Worm (Caenorhabditis elegans) whole organism, L4 larva: ENCODE data around the gene C25G6.3.
A peak's percentile ranks its signal among the peaks of the same experiment; 100 is the strongest.

ENCODE experiments used
- R02D3.7 ChIP-seq: fragments of 150-350 bp; sonication (generic microtip); optimal IDR thresholded peaks from 3 replicates; lab custom pipeline; 2014; ENCODE audit warnings: missing biosample characterization, missing genetic modification characterization
- Y5F2A.4 ChIP-seq: fragments of 200-800 bp; sonication (Bioruptor generic); optimal IDR thresholded peaks from 2 replicates; lab custom pipeline; 2018; ENCODE audit warnings: mild to moderate bottlenecking, missing genetic modification characterization, missing compliant biosample characterization
- aha-1 ChIP-seq: fragments of 150-350 bp; peaks from one replicate; lab custom pipeline; 2014; ENCODE audit warnings: missing biosample characterization, missing genetic modification characterization
- ceh-28 ChIP-seq: fragments of 150-350 bp; optimal IDR thresholded peaks from 2 replicates; lab custom pipeline; 2014; ENCODE audit warnings: missing biosample characterization, missing genetic modification reagents, missing genetic modification characterization
- ceh-32 ChIP-seq: sonication (generic microtip); optimal IDR thresholded peaks from 2 replicates; lab custom pipeline; 2016; ENCODE audit warnings: mild to moderate bottlenecking, missing genetic modification characterization, missing compliant biosample characterization; ENCODE audit not compliant: poor library complexity
- ces-1 ChIP-seq: fragments of 150-350 bp; sonication (generic microtip); optimal IDR thresholded peaks from 4 replicates; lab custom pipeline; 2014; ENCODE audit warnings: missing biosample characterization, missing genetic modification reagents, missing genetic modification characterization
- ctbp-1 ChIP-seq: fragments of 200-800 bp; sonication (Bioruptor generic); IDR thresholded peaks from 2 replicates; pipeline ENCODE4 v1.3.6; 2022; ENCODE audit warnings: missing genetic modification reagents, missing genetic modification characterization, missing compliant biosample characterization
- daf-8 ChIP-seq: fragments of 200-800 bp; sonication (Bioruptor generic); IDR thresholded peaks from 2 replicates; pipeline ENCODE4 v1.3.6; 2022; ENCODE audit warnings: missing genetic modification characterization, missing compliant biosample characterization
- dpl-1 ChIP-seq: fragments of 150-350 bp; optimal IDR thresholded peaks from 2 replicates; lab custom pipeline; 2014; ENCODE audit warnings: missing biosample characterization, missing genetic modification reagents, missing genetic modification characterization
- dve-1 ChIP-seq: sonication (generic microtip); optimal IDR thresholded peaks from 2 replicates; lab custom pipeline; 2017; ENCODE audit warnings: antibody characterized with exemption, mild to moderate bottlenecking, missing genetic modification characterization, missing compliant biosample characterization; ENCODE audit not compliant: insufficient read depth
- egl-43 ChIP-seq: fragments of 200-800 bp; sonication (Bioruptor generic); IDR thresholded peaks from 2 replicates; pipeline ENCODE4 v1.3.6; 2022; ENCODE audit warnings: missing genetic modification reagents, missing genetic modification characterization, missing compliant biosample characterization
- fkh-10 ChIP-seq: fragments of 150-350 bp; optimal IDR thresholded peaks from 2 replicates; lab custom pipeline; 2014; ENCODE audit warnings: missing biosample characterization, missing genetic modification reagents, missing genetic modification characterization
- fos-1 ChIP-seq: fragments of 150-350 bp; optimal IDR thresholded peaks from 2 replicates; lab custom pipeline; 2014; ENCODE audit warnings: missing biosample characterization, missing genetic modification characterization
- gei-8 ChIP-seq: fragments of 200-800 bp; sonication (Bioruptor generic); optimal IDR thresholded peaks from 2 replicates; lab custom pipeline; 2018; ENCODE audit warnings: mild to moderate bottlenecking, missing genetic modification characterization, missing compliant biosample characterization
- hlh-30 ChIP-seq: sonication (generic microtip); optimal IDR thresholded peaks from 2 replicates; lab custom pipeline; 2017; ENCODE audit warnings: antibody characterized with exemption, mild to moderate bottlenecking, missing genetic modification characterization, missing compliant biosample characterization; ENCODE audit not compliant: insufficient read depth
- lin-15B ChIP-seq: fragments of 150-350 bp; sonication (generic microtip); optimal IDR thresholded peaks from 3 replicates; lab custom pipeline; 2014; ENCODE audit warnings: missing biosample characterization, missing genetic modification characterization
- lin-29 ChIP-seq: fragments of 200-800 bp; sonication (Bioruptor generic); IDR thresholded peaks from 2 replicates; pipeline ENCODE4 v1.3.6; 2022; ENCODE audit warnings: missing genetic modification reagents, missing genetic modification characterization, missing compliant biosample characterization
- lin-38 ChIP-seq: fragments of 200-800 bp; sonication (Bioruptor generic); IDR thresholded peaks from 2 replicates; pipeline ENCODE4 v1.3.6; 2022; ENCODE audit warnings: missing genetic modification reagents, missing genetic modification characterization, missing compliant biosample characterization
- lir-3 ChIP-seq: sonication (generic microtip); optimal IDR thresholded peaks from 2 replicates; lab custom pipeline; 2016; ENCODE audit warnings: mild to moderate bottlenecking, missing genetic modification characterization, missing compliant biosample characterization
- mdl-1 ChIP-seq, 2 experiments: fragments of 150-350 bp in 1 of 2; sonication (generic microtip) in 1 of 2; optimal IDR thresholded peaks; 2 replicates each; lab custom pipeline; 2014 to 2017; ENCODE audit warnings: missing biosample characterization in 2 of 2, missing genetic modification characterization in 2 of 2
- mes-2 ChIP-seq: sonication (generic microtip); optimal IDR thresholded peaks from 2 replicates; lab custom pipeline; 2016; ENCODE audit warnings: missing genotype, mild to moderate bottlenecking, missing genetic modification characterization, missing compliant biosample characterization; ENCODE audit not compliant: poor library complexity, severe bottlenecking
- nhr-102 ChIP-seq: sonication (generic microtip); optimal IDR thresholded peaks from 2 replicates; lab custom pipeline; 2016; ENCODE audit warnings: mild to moderate bottlenecking, missing genetic modification characterization, moderate library complexity, missing compliant biosample characterization
- nhr-48 ChIP-seq: sonication (generic microtip); optimal IDR thresholded peaks from 2 replicates; lab custom pipeline; 2016; ENCODE audit warnings: mild to moderate bottlenecking, missing genetic modification characterization, missing compliant biosample characterization
- nhr-6 ChIP-seq: fragments of 150-350 bp; optimal IDR thresholded peaks from 2 replicates; lab custom pipeline; 2014; ENCODE audit warnings: missing biosample characterization, missing genetic modification characterization
- nhr-76 ChIP-seq: fragments of 150-350 bp; optimal IDR thresholded peaks from 2 replicates; lab custom pipeline; 2014; ENCODE audit warnings: missing biosample characterization, missing genetic modification characterization
- pha-4 ChIP-seq, 2 experiments: fragments of 150-350 bp in 1 of 2; fragments of 200-800 bp in 1 of 2; sonication (Bioruptor generic) in 1 of 2; IDR thresholded peaks in 1 of 2; optimal IDR thresholded peaks in 1 of 2; 2 replicates each; pipeline versions ENCODE4 v1.3.6 to Lab custom; 2014 to 2022; ENCODE audit warnings: missing genetic modification characterization in 2 of 2, missing genetic modification reagents in 2 of 2, missing biosample characterization in 1 of 2, missing compliant biosample characterization in 1 of 2
- pqm-1 ChIP-seq: sonication (generic microtip); optimal IDR thresholded peaks from 2 replicates; lab custom pipeline; 2017; ENCODE audit warnings: missing biosample characterization, missing genetic modification characterization
- saeg-2 ChIP-seq: fragments of 200-800 bp; sonication (Bioruptor generic); IDR thresholded peaks from 2 replicates; pipeline ENCODE4 v1.3.6; 2022; ENCODE audit warnings: missing genetic modification reagents, missing genetic modification characterization, missing compliant biosample characterization
- skn-1 ChIP-seq: fragments of 150-350 bp; optimal IDR thresholded peaks from 2 replicates; lab custom pipeline; 2014; ENCODE audit warnings: missing biosample characterization, missing genetic modification characterization
- snpc-4 ChIP-seq: fragments of 150-350 bp; optimal IDR thresholded peaks from 2 replicates; lab custom pipeline; 2014; ENCODE audit warnings: missing biosample characterization, missing genetic modification characterization
- unc-39 ChIP-seq: sonication (generic microtip); optimal IDR thresholded peaks from 2 replicates; lab custom pipeline; 2017; ENCODE audit warnings: missing biosample characterization, missing genetic modification characterization
- unc-62 ChIP-seq, 3 experiments: fragments of 150-350 bp in 1 of 3; sonication (generic microtip); optimal IDR thresholded peaks in 2 of 3; peaks in 1 of 3; 1 replicate in 1 of 3; 2 replicates in 2 of 3; lab custom pipeline; 2014 to 2017; ENCODE audit warnings: missing biosample characterization in 3 of 3, missing genetic modification characterization in 3 of 3, missing genetic modification reagents in 3 of 3, missing genotype in 1 of 3
- zag-1 ChIP-seq: fragments of 150-350 bp; optimal IDR thresholded peaks from 2 replicates; lab custom pipeline; 2014; ENCODE audit warnings: missing biosample characterization, missing genetic modification characterization
- zfp-2 ChIP-seq: sonication (generic microtip); optimal IDR thresholded peaks from 2 replicates; lab custom pipeline; 2016; ENCODE audit warnings: mild to moderate bottlenecking, missing genetic modification characterization, missing compliant biosample characterization
- ztf-7 ChIP-seq: fragments of 150-350 bp; optimal IDR thresholded peaks from 2 replicates; lab custom pipeline; 2014; ENCODE audit warnings: missing biosample characterization, missing genetic modification characterization

C25G6.3 gene

DNA sequence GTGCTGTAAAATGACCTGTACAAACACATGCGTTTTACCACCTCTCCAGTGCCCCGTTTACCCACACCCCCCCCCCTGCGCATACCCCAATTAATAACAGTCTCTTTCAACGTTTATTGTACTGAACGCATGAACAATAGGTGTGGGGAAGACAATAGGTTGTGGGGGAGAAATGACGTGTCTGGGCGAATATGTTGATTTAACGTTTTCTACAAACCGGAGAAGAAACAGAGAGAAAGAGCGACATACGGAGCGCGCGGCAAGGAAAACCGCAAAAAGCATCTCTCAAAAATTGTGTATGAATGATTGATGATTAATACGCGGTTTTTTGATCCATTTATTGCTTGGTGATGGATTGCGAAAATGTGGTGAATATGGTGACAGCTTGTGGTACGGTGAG, 14.9 kb downstream of the C25G6.3 start:
- TF ChIP-seq lin-38 (GFP tag; lab: Robert Waterston, UW) = no peak
- no peak for TF ChIP-seq nhr-76 (tag; lab: Kevin White, UChicago)
- TF ChIP-seq pha-4 (GFP tag; IDR thresholded peaks at IDR 0.05; lab: Robert Waterston, UW) = no peak
- TF ChIP-seq pha-4 (tag; optimal IDR thresholded peaks at IDR 0.05; lab: Kevin White, UChicago) = no peak
- TF ChIP-seq skn-1 (tag; lab: Kevin White, UChicago) = no peak
- TF ChIP-seq hlh-30 (tag; lab: Kevin White, UChicago) = no peak
- no peak for TF ChIP-seq Y5F2A.4 (GFP tag; lab: Kevin White, UChicago)
- no peak for TF ChIP-seq R02D3.7 (tag; lab: Kevin White, UChicago)
- TF ChIP-seq dve-1 = peak; percentile 1
- no peak for TF ChIP-seq gei-8 (GFP tag; lab: Kevin White, UChicago)
- peak; percentile 21 for TF ChIP-seq nhr-6

DNA sequence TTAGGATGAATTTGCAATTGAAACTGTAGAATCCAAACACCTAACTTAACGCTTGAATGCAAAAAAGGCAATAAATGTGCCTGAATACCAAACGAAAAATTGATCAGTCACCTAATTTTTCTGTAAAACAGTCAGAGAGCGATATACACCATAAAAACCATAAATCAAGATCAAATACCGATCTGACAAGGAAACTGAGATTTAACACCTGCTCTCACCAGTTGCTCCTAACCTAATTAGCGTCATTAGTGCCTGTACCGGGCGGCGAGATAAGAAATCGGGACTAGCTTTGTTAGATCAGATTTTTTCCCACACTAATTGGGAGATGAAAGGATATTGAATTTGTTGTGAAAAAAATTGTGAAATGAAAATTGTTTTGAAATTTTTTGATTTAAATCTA, 15.6 kb downstream of the C25G6.3 start:
- peak; percentile 75 for TF ChIP-seq aha-1 (tag; lab: Kevin White, UChicago)
- TF ChIP-seq zfp-2 = no peak

DNA sequence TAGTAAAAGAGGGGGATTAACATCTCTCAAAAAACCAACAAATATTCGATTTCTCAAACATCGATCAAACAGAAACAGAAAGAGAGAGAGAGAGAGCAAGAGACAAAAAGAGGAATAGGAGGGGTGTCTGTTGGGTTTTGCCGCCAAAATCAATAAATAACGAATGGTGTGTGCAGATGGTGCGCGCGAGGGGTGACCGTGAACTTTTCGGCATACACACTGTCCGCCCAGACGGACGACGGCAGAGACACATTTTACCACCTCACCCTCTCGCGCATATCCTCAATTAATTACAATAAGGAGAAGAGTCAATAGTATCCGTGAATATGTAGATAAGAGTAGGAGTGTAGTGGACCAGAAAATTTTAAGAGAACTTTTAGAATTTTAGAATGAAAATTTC, 16.3 kb downstream of the C25G6.3 start:
- peak; percentile 5 for TF ChIP-seq mes-2
- TF ChIP-seq nhr-102 (tag; lab: Kevin White, UChicago) = no peak
- TF ChIP-seq ztf-7 (tag; lab: Kevin White, UChicago) = no peak
- TF ChIP-seq nhr-6 = peak; percentile 29
- TF ChIP-seq unc-62 (GFP tag; optimal IDR thresholded peaks at IDR 0.05 in 1 of 2; lab: Kevin White, UChicago) = peak in 1 of 2 experiments; percentile 76
- TF ChIP-seq unc-62 (tag; optimal IDR thresholded peaks at IDR 0.05; lab: Kevin White, UChicago) = no peak

DNA sequence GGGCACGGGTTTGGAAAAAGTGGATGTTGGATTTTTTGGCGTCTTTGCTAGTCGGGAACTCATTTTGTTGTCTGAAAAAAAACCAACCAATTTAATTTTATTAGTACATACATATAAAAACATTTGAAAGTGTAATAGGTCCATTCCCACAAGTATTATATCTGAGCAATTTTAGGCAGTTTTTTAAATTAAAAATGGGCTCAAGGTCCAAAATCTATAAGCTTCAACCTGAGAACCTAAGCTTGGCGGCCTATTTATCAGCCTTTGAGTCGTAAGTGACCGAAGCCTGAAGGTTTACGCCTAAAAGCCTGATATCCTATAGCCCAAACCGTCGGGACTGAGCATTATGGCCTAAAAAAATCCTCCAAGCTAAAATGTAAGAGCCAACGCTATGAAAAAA, 20.2 kb downstream of the C25G6.3 start:
- TF ChIP-seq saeg-2 = no peak
- TF ChIP-seq aha-1 (tag; lab: Kevin White, UChicago) = peak; percentile 92
- no peak for TF ChIP-seq zag-1 (tag; lab: Kevin White, UChicago)
- TF ChIP-seq ceh-32 (tag; lab: Kevin White, UChicago) = no peak
- no peak for TF ChIP-seq dpl-1 (GFP tag; lab: Kevin White, UChicago)
- TF ChIP-seq lir-3 (tag; lab: Kevin White, UChicago) = no peak
- no peak for TF ChIP-seq lin-15B (tag; lab: Kevin White, UChicago)

DNA sequence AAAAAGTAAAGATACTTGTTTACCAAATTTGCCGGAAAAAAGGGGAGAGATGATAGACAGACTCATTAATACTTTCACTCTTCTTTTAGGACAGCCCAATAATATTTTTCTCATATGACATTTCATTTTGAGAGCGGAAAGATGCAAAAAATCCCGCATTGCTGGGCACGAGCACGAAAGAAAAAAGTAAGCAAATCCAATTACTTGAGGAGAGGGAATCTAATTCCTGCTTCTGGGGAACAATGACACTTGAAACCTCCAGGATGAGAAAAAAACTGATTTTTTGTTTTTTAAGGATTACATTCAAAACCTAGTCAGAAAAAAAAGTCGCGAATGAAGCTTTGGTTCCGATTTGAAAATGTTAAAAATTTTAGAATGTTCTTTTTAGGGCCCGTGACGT, 21.9 kb downstream of the C25G6.3 start:
- no peak for TF ChIP-seq unc-39 (tag; lab: Kevin White, UChicago)
- TF ChIP-seq fkh-10 = peak; percentile 87
- no peak for TF ChIP-seq lin-29 (GFP tag; lab: Robert Waterston, UW)
- TF ChIP-seq ctbp-1 (GFP tag; lab: Robert Waterston, UW) = 0 out of 2 replicates have a peak, but pooled peaks have one; percentile 23
- no peak for TF ChIP-seq daf-8
- no peak for TF ChIP-seq fos-1 (tag; lab: Kevin White, UChicago)
- TF ChIP-seq pqm-1 (tag; lab: Kevin White, UChicago) = no peak
- no peak for TF ChIP-seq unc-62 (GFP tag; optimal IDR thresholded peaks at IDR 0.05 in 1 of 2; lab: Kevin White, UChicago)
- no peak for TF ChIP-seq unc-62 (tag; optimal IDR thresholded peaks at IDR 0.05; lab: Kevin White, UChicago)
- no peak for TF ChIP-seq nhr-76 (tag; lab: Kevin White, UChicago)
- TF ChIP-seq nhr-48 = no peak
- TF ChIP-seq ces-1 (GFP tag; lab: Kevin White, UChicago) = peak; percentile 44
- TF ChIP-seq ceh-28 (tag; lab: Kevin White, UChicago) = no peak
- TF ChIP-seq mdl-1 (tag; optimal IDR thresholded peaks at IDR 0.05; lab: Kevin White, UChicago) = no peak
- TF ChIP-seq egl-43 = no peak
- TF ChIP-seq snpc-4 (tag; lab: Kevin White, UChicago) = no peak
- no peak for TF ChIP-seq zag-1 (tag; lab: Kevin White, UChicago)
